Worm (Caenorhabditis elegans) whole organism, early embryonic: ENCODE data around the gene F45E10.2.

Experiments used
- B0310.2 ChIP-seq: sonication (generic microtip); optimal IDR thresholded peaks from 2 replicates; lab custom pipeline; 2016; ENCODE audit warnings: mild to moderate bottlenecking, missing genetic modification characterization, missing compliant biosample characterization
- F13C5.2 ChIP-seq: sonication (generic microtip); optimal IDR thresholded peaks from 2 replicates; lab custom pipeline; 2017; ENCODE audit warnings: mild to moderate bottlenecking, missing genetic modification characterization, inconsistent platforms, missing compliant biosample characterization
- aly-1 ChIP-seq: sonication (generic microtip); optimal IDR thresholded peaks from 2 replicates; lab custom pipeline; 2016; ENCODE audit warnings: missing genetic modification characterization, missing compliant biosample characterization
- ama-1 ChIP-seq: fragments of 150-350 bp; optimal IDR thresholded peaks from 2 replicates; lab custom pipeline; 2014
- flt-1 ChIP-seq: fragments of 200-800 bp; sonication (Bioruptor generic); IDR thresholded peaks from 2 replicates; pipeline ENCODE4 v1.3.6; 2022; ENCODE audit warnings: missing genetic modification characterization, missing compliant biosample characterization
- hmbx-1 ChIP-seq: sonication (generic microtip); optimal IDR thresholded peaks from 2 replicates; lab custom pipeline; 2016; ENCODE audit warnings: mild to moderate bottlenecking, missing genetic modification characterization, missing compliant biosample characterization
- hmg-4 ChIP-seq: fragments of 200-800 bp; sonication (Bioruptor generic); optimal IDR thresholded peaks from 2 replicates; lab custom pipeline; 2018; ENCODE audit warnings: mild to moderate bottlenecking, missing genetic modification characterization, missing compliant biosample characterization
- hnd-1 ChIP-seq: sonication (generic microtip); optimal IDR thresholded peaks from 2 replicates; lab custom pipeline; 2016; ENCODE audit warnings: missing genetic modification characterization, missing compliant biosample characterization
- pes-1 ChIP-seq: fragments of 200-800 bp; sonication (Bioruptor generic); IDR thresholded peaks from 2 replicates; pipeline ENCODE4 v1.3.6; 2022; ENCODE audit warnings: missing genetic modification reagents, missing genetic modification characterization, missing compliant biosample characterization
- scrt-1 ChIP-seq: fragments of 200-800 bp; sonication (Bioruptor generic); IDR thresholded peaks from 2 replicates; pipeline ENCODE4 v1.3.6; 2022; ENCODE audit warnings: missing genetic modification characterization, missing compliant biosample characterization
- sea-1 ChIP-seq: fragments of 200-800 bp; sonication (Bioruptor generic); conservative IDR thresholded peaks from 2 replicates; pipeline ENCODE4 v1.3.6; 2022; ENCODE audit warnings: missing genetic modification characterization, missing compliant biosample characterization
- tra-4 ChIP-seq: sonication (generic microtip); optimal IDR thresholded peaks from 2 replicates; lab custom pipeline; 2017; ENCODE audit warnings: missing genetic modification characterization, missing compliant biosample characterization

- TF ChIP-seq B0310.2 (tag; lab: Kevin White, UChicago) = no peak
- TF ChIP-seq ama-1 = no peak
- no peak for TF ChIP-seq aly-1 (tag; lab: Kevin White, UChicago)
- TF ChIP-seq pes-1 (GFP tag; lab: Robert Waterston, UW) = no peak
- TF ChIP-seq sea-1 = no peak
- no peak for TF ChIP-seq F13C5.2 (tag; lab: Kevin White, UChicago)
- TF ChIP-seq hnd-1 (tag; lab: Kevin White, UChicago) = no peak
- TF ChIP-seq hmg-4 = no peak
- TF ChIP-seq flt-1 = no peak
- TF ChIP-seq tra-4 (tag; lab: Kevin White, UChicago) = no peak
- no peak for TF ChIP-seq scrt-1 (GFP tag; lab: Robert Waterston, UW)
- TF ChIP-seq hmbx-1 (tag; lab: Kevin White, UChicago) = no peak
Measured at ce11 chrII:11004381-11004780, 50.7 kb downstream of the F45E10.2 start.
